Worm (Caenorhabditis elegans) whole organism, mixed stage, embryonic: ENCODE results near the gene F18A11.2.
A peak's percentile ranks its signal among the peaks of the same experiment; 100 is the strongest.
"Not testable (repeated sequence)": the region's sequence is repeated elsewhere in the genome, so short reads cannot be mapped to it uniquely, and the experiment has no call there.

Experiments
- M03D4.4 ChIP-seq: sonication (generic microtip); optimal IDR thresholded peaks from 2 replicates; lab custom pipeline; 2017; ENCODE audit warnings: mild to moderate bottlenecking, missing genetic modification characterization, missing compliant biosample characterization
- bed-3 ChIP-seq: fragments of 200-800 bp; sonication (Bioruptor generic); optimal IDR thresholded peaks from 3 replicates; lab custom pipeline; 2018; ENCODE audit warnings: mild to moderate bottlenecking, missing genetic modification characterization, moderate library complexity, missing compliant biosample characterization
- blmp-1 ChIP-seq: fragments of 150-350 bp; optimal IDR thresholded peaks from 2 replicates; lab custom pipeline; 2014; ENCODE audit warnings: missing biosample characterization, missing genetic modification characterization
- ceh-39 ChIP-seq: fragments of 150-350 bp; optimal IDR thresholded peaks from 2 replicates; lab custom pipeline; 2014; ENCODE audit warnings: missing biosample characterization, missing genetic modification characterization
- ceh-43 ChIP-seq: fragments of 200-800 bp; sonication (Bioruptor generic); optimal IDR thresholded peaks from 2 replicates; lab custom pipeline; 2018; ENCODE audit warnings: mild to moderate bottlenecking, missing genetic modification characterization, moderate library complexity, missing compliant biosample characterization
- ceh-83 ChIP-seq: fragments of 200-800 bp; sonication (Bioruptor generic); optimal IDR thresholded peaks from 2 replicates; lab custom pipeline; 2018; ENCODE audit warnings: mild to moderate bottlenecking, missing genetic modification characterization, missing compliant biosample characterization
- ces-1 ChIP-seq: fragments of 150-350 bp; optimal IDR thresholded peaks from 2 replicates; lab custom pipeline; 2014; ENCODE audit warnings: missing biosample characterization, missing genetic modification reagents, missing genetic modification characterization
- cnd-1 ChIP-seq: fragments of 200-800 bp; sonication (Bioruptor generic); optimal IDR thresholded peaks from 2 replicates; lab custom pipeline; 2018; ENCODE audit warnings: mild to moderate bottlenecking, missing genetic modification characterization, missing compliant biosample characterization
- elt-3 ChIP-seq: fragments of 150-350 bp; optimal IDR thresholded peaks from 2 replicates; lab custom pipeline; 2014; ENCODE audit warnings: missing biosample characterization, missing genetic modification characterization
- flh-1 ChIP-seq: fragments of 200-800 bp; sonication (Bioruptor generic); optimal IDR thresholded peaks from 2 replicates; lab custom pipeline; 2018; ENCODE audit warnings: mild to moderate bottlenecking, missing genetic modification characterization, moderate library complexity, missing compliant biosample characterization
- ham-2 ChIP-seq: fragments of 200-800 bp; sonication (Bioruptor generic); optimal IDR thresholded peaks from 2 replicates; lab custom pipeline; 2018; ENCODE audit warnings: mild to moderate bottlenecking, missing genetic modification characterization, missing compliant biosample characterization
- lin-13 ChIP-seq: fragments of 150-350 bp; optimal IDR thresholded peaks from 2 replicates; lab custom pipeline; 2014; ENCODE audit warnings: missing biosample characterization, missing genetic modification characterization
- lin-32 ChIP-seq: fragments of 200-800 bp; sonication (Bioruptor generic); optimal IDR thresholded peaks from 2 replicates; lab custom pipeline; 2018; ENCODE audit warnings: mild to moderate bottlenecking, missing genetic modification characterization, missing compliant biosample characterization
- lsy-2 ChIP-seq: fragments of 150-350 bp; optimal IDR thresholded peaks from 2 replicates; lab custom pipeline; 2014; ENCODE audit warnings: missing biosample characterization, missing genetic modification characterization
- mep-1 ChIP-seq: fragments of 150-350 bp; optimal IDR thresholded peaks from 2 replicates; lab custom pipeline; 2017; ENCODE audit warnings: missing biosample characterization, missing genetic modification reagents, missing genetic modification characterization, inconsistent platforms
- mls-2 ChIP-seq: sonication (generic microtip); optimal IDR thresholded peaks from 2 replicates; lab custom pipeline; 2016; ENCODE audit warnings: mild to moderate bottlenecking, missing genetic modification characterization, moderate library complexity, missing compliant biosample characterization
- nhr-12 ChIP-seq: fragments of 150-350 bp; optimal IDR thresholded peaks from 2 replicates; lab custom pipeline; 2014; ENCODE audit warnings: missing biosample characterization, missing genetic modification characterization
- nhr-2 ChIP-seq: fragments of 150-350 bp; optimal IDR thresholded peaks from 2 replicates; lab custom pipeline; 2014; ENCODE audit warnings: missing biosample characterization, missing genetic modification characterization
- nhr-28 ChIP-seq: fragments of 150-350 bp; optimal IDR thresholded peaks from 2 replicates; lab custom pipeline; 2014; ENCODE audit warnings: missing biosample characterization, missing genetic modification characterization
- nhr-76 ChIP-seq: sonication (generic microtip); optimal IDR thresholded peaks from 2 replicates; lab custom pipeline; 2017; ENCODE audit warnings: missing biosample characterization, missing genetic modification characterization
- pha-4 ChIP-seq: fragments of 150-350 bp; optimal IDR thresholded peaks from 2 replicates; lab custom pipeline; 2018; ENCODE audit warnings: missing biosample characterization, missing genetic modification reagents, missing genetic modification characterization
- sem-2 ChIP-seq: fragments of 200-800 bp; sonication (Bioruptor generic); optimal IDR thresholded peaks from 2 replicates; lab custom pipeline; 2018; ENCODE audit warnings: mild to moderate bottlenecking, missing genetic modification characterization, missing compliant biosample characterization
- snpc-4 ChIP-seq: fragments of 150-350 bp; optimal IDR thresholded peaks from 2 replicates; lab custom pipeline; 2014; ENCODE audit warnings: missing biosample characterization, missing genetic modification characterization
- sptf-1 ChIP-seq: sonication (generic microtip); optimal IDR thresholded peaks from 2 replicates; lab custom pipeline; 2017; ENCODE audit warnings: mild to moderate bottlenecking, missing genetic modification characterization, moderate library complexity, missing compliant biosample characterization
- tbx-8 ChIP-seq: fragments of 200-800 bp; sonication (Bioruptor generic); optimal IDR thresholded peaks from 2 replicates; lab custom pipeline; 2018; ENCODE audit warnings: mild to moderate bottlenecking, missing genetic modification characterization, moderate library complexity, missing compliant biosample characterization
- unc-120 ChIP-seq: sonication (generic microtip); optimal IDR thresholded peaks from 2 replicates; lab custom pipeline; 2017; ENCODE audit warnings: missing genetic modification characterization, missing compliant biosample characterization; ENCODE audit not compliant: poor library complexity, severe bottlenecking
- unc-39 ChIP-seq: fragments of 150-350 bp; optimal IDR thresholded peaks from 2 replicates; lab custom pipeline; 2014; ENCODE audit warnings: missing biosample characterization, missing genetic modification characterization
- unc-62 ChIP-seq: fragments of 150-350 bp; optimal IDR thresholded peaks from 2 replicates; lab custom pipeline; 2014; ENCODE audit warnings: missing biosample characterization, missing genetic modification reagents, missing genetic modification characterization
- zip-8 ChIP-seq: fragments of 150-350 bp; optimal IDR thresholded peaks from 2 replicates; lab custom pipeline; 2014; ENCODE audit warnings: missing biosample characterization, missing genetic modification characterization

The F18A11.2 gene

ce11 chrII:13047106-13047505, 15.6 kb downstream of the F18A11.2 start, which contains the start of gene F42G4.7:
TSS of gene F42G4.7 (minus strand) at chrII:13047290.
- TF ChIP-seq ceh-39 (tag; lab: Kevin White, UChicago); ham-2 (GFP tag; lab: Kevin White, UChicago); pha-4: not testable (repeated sequence)
- TF ChIP-seq, all 35 proteins: peak for 0; not testable (repeated sequence) for 35

- not testable (repeated sequence) for TF ChIP-seq sptf-1 (tag; lab: Kevin White, UChicago); ceh-83 (GFP tag; lab: Kevin White, UChicago); sem-2 (GFP tag; lab: Kevin White, UChicago)
Observed at ce11 chrII:13047609-13048008, 16.1 kb downstream of the F18A11.2 start, which contains the start of gene F42G4.2. TSS of gene F42G4.2 (plus strand) at chrII:13047909.

ce11 chrII:13050050-13050449, 18.6 kb downstream of the F18A11.2 start:
- TF ChIP-seq bed-3 (GFP tag; lab: Kevin White, UChicago) = no peak
- no peak for TF ChIP-seq nhr-12

ce11 chrII:13053443-13053842, 21.9 kb downstream of the F18A11.2 start:
- TF ChIP-seq nhr-28 (tag; lab: Kevin White, UChicago) (no peak), ceh-43 (no peak), nhr-2 (no peak), ceh-39 (tag; lab: Kevin White, UChicago) (no peak), elt-3 (peak; percentile 16), unc-120 (no peak), nhr-12 (no peak), blmp-1 (tag; lab: Kevin White, UChicago) (peak; percentile 96), ham-2 (GFP tag; lab: Kevin White, UChicago) (peak; percentile 49)

- TF ChIP-seq mep-1 (tag; lab: Kevin White, UChicago) (no peak), mls-2 (tag; lab: Kevin White, UChicago) (no peak), unc-120 (peak; percentile 58), ces-1 (no peak), ceh-83 (GFP tag; lab: Kevin White, UChicago) (no peak)
Observed at ce11 chrII:13056580-13056979, 25.1 kb downstream of the F18A11.2 start, which contains the start of gene zyx-1. TSS of gene zyx-1 (plus strand) at chrII:13056910.

ce11 chrII:13059196-13059595, 27.7 kb downstream of the F18A11.2 start:
- TF ChIP-seq lin-32 (GFP tag; lab: Kevin White, UChicago) (no peak), unc-62 (GFP tag; lab: Kevin White, UChicago) (no peak), flh-1 (GFP tag; lab: Kevin White, UChicago) (no peak), cnd-1 (no peak), ceh-43 (no peak), nhr-12 (no peak), mep-1 (tag; lab: Kevin White, UChicago) (no peak), lin-13 (no peak), lsy-2 (tag; lab: Kevin White, UChicago) (no peak), blmp-1 (tag; lab: Kevin White, UChicago) (no peak), zip-8 (no peak), snpc-4 (tag; lab: Kevin White, UChicago) (no peak)
- TF ChIP-seq, all 35 proteins: peak for 0

ce11 chrII:13065251-13065650, 33.8 kb downstream of the F18A11.2 start:
- TF ChIP-seq M03D4.4 (tag; lab: Kevin White, UChicago) = no peak
- no peak for TF ChIP-seq elt-3
- TF ChIP-seq unc-120 = no peak
- no peak for TF ChIP-seq flh-1 (GFP tag; lab: Kevin White, UChicago)
- TF ChIP-seq nhr-12 = no peak
- TF ChIP-seq ceh-43 = no peak
- no peak for TF ChIP-seq snpc-4 (tag; lab: Kevin White, UChicago)
- no peak for TF ChIP-seq zip-8
- TF ChIP-seq ces-1 = no peak
- no peak for TF ChIP-seq cnd-1
- TF ChIP-seq tbx-8 = no peak
- TF ChIP-seq nhr-76 (tag; lab: Kevin White, UChicago) = no peak
- no peak for TF ChIP-seq unc-39 (tag; lab: Kevin White, UChicago)
- no peak for TF ChIP-seq ceh-39 (tag; lab: Kevin White, UChicago)
- no peak for TF ChIP-seq nhr-2
- TF ChIP-seq sptf-1 (tag; lab: Kevin White, UChicago) = no peak
- TF ChIP-seq nhr-28 (tag; lab: Kevin White, UChicago) = no peak
